Fruit fly (Drosophila melanogaster) whole organism, prepupa: ENCODE results near the gene CG4615.

ENCODE experiments used
- Blimp-1 ChIP-seq: fragments of 200-800 bp; sonication (Bioruptor generic); optimal IDR thresholded peaks from 3 replicates; lab custom pipeline; 2017; ENCODE audit warnings: missing biosample characterization, missing genetic modification characterization, mild to moderate bottlenecking, moderate library complexity, missing genetic modification reagents
- CG10631 ChIP-seq: fragments of 200-800 bp; sonication (Bioruptor generic); optimal IDR thresholded peaks from 2 replicates; lab custom pipeline; 2016; ENCODE audit warnings: missing biosample characterization, missing genetic modification characterization
- CG10669 ChIP-seq: fragments of 200-800 bp; sonication (Bioruptor generic); optimal IDR thresholded peaks from 3 replicates; lab custom pipeline; 2018; ENCODE audit warnings: missing biosample characterization, mild to moderate bottlenecking, missing genetic modification characterization, moderate library complexity
- CG11294 ChIP-seq: fragments of 200-800 bp; sonication (Bioruptor generic); IDR thresholded peaks from 2 replicates; pipeline ENCODE4 v1.3.6; 2022; ENCODE audit warnings: missing biosample characterization, missing genetic modification characterization
- CG1621 ChIP-seq: fragments of 200-800 bp; sonication (Bioruptor generic); optimal IDR thresholded peaks from 3 replicates; lab custom pipeline; 2018; ENCODE audit warnings: missing biosample characterization, mild to moderate bottlenecking, missing genetic modification characterization
- CG16779 ChIP-seq: fragments of 200-800 bp; sonication (Bioruptor generic); optimal IDR thresholded peaks from 3 replicates; lab custom pipeline; 2017; ENCODE audit warnings: missing biosample characterization, mild to moderate bottlenecking, missing genetic modification characterization
- CG3032 ChIP-seq: fragments of 200-800 bp; optimal IDR thresholded peaks from 2 replicates; lab custom pipeline; 2019; ENCODE audit warnings: missing biosample characterization, mild to moderate bottlenecking, missing genetic modification characterization, moderate library complexity
- CG32006 ChIP-seq: fragments of 200-800 bp; sonication (Bioruptor generic); optimal IDR thresholded peaks from 3 replicates; lab custom pipeline; 2017; ENCODE audit warnings: missing biosample characterization, mild to moderate bottlenecking, missing genetic modification characterization
- CG3919 ChIP-seq: fragments of 200-800 bp; sonication (Bioruptor generic); optimal IDR thresholded peaks from 3 replicates; lab custom pipeline; 2016; ENCODE audit warnings: missing biosample characterization, missing genetic modification characterization
- CG4318 ChIP-seq: fragments of 200-800 bp; sonication (Bioruptor generic); optimal IDR thresholded peaks from 3 replicates; lab custom pipeline; 2017; ENCODE audit warnings: missing biosample characterization, mild to moderate bottlenecking, missing genetic modification characterization
- CG6792 ChIP-seq: fragments of 200-800 bp; sonication (Bioruptor generic); optimal IDR thresholded peaks from 3 replicates; lab custom pipeline; 2016; ENCODE audit warnings: missing biosample characterization, missing genetic modification characterization
- CG6808 ChIP-seq: fragments of 200-800 bp; sonication (Bioruptor generic); optimal IDR thresholded peaks from 3 replicates; lab custom pipeline; 2017; ENCODE audit warnings: missing biosample characterization, missing genetic modification characterization, mild to moderate bottlenecking, moderate library complexity, missing genetic modification reagents
- CG7368 ChIP-seq: fragments of 200-800 bp; sonication (Bioruptor generic); optimal IDR thresholded peaks from 3 replicates; lab custom pipeline; 2016; ENCODE audit warnings: missing biosample characterization, missing genetic modification characterization
- CG8119 ChIP-seq: fragments of 200-800 bp; sonication (Bioruptor generic); IDR thresholded peaks from 3 replicates; pipeline ENCODE4 v1.3.6; 2022; ENCODE audit warnings: missing biosample characterization, missing genetic modification characterization
- CG8632 ChIP-seq: fragments of 200-800 bp; sonication (Bioruptor generic); optimal IDR thresholded peaks from 3 replicates; lab custom pipeline; 2016; ENCODE audit warnings: missing biosample characterization, missing genetic modification characterization
- CG9139 ChIP-seq: fragments of 200-800 bp; sonication (Bioruptor generic); optimal IDR thresholded peaks from 3 replicates; lab custom pipeline; 2017; ENCODE audit warnings: missing biosample characterization, mild to moderate bottlenecking, missing genetic modification characterization
- Eip75B ChIP-seq: fragments of 200-800 bp; sonication (Bioruptor generic); optimal IDR thresholded peaks from 3 replicates; lab custom pipeline; 2016; ENCODE audit warnings: missing biosample characterization, missing genetic modification characterization
- Eip78C ChIP-seq: fragments of 200-800 bp; sonication (Bioruptor generic); peaks from one replicate; lab custom pipeline; 2016; ENCODE audit warnings: missing biosample characterization, missing genetic modification characterization
- Ets21C ChIP-seq: fragments of 200-800 bp; sonication (Bioruptor generic); optimal IDR thresholded peaks from 3 replicates; lab custom pipeline; 2016; ENCODE audit warnings: missing biosample characterization, missing genetic modification characterization
- Ets96B ChIP-seq: fragments of 200-800 bp; optimal IDR thresholded peaks from 2 replicates; lab custom pipeline; 2019; ENCODE audit warnings: missing biosample characterization, mild to moderate bottlenecking, missing genetic modification characterization, moderate library complexity
- Hr38 ChIP-seq: sonication (Bioruptor generic); optimal IDR thresholded peaks from 2 replicates; lab custom pipeline; 2016; ENCODE audit warnings: missing biosample characterization, missing genetic modification characterization
- Hr39 ChIP-seq: fragments of 200-800 bp; sonication (Bioruptor generic); optimal IDR thresholded peaks from 2 replicates; lab custom pipeline; 2016; ENCODE audit warnings: missing biosample characterization, missing genetic modification characterization
- Met ChIP-seq: fragments of 200-800 bp; sonication (Bioruptor generic); optimal IDR thresholded peaks from 3 replicates; lab custom pipeline; 2016; ENCODE audit warnings: missing biosample characterization, missing genetic modification characterization
- OdsH ChIP-seq: fragments of 200-800 bp; sonication (Bioruptor generic); optimal IDR thresholded peaks from 3 replicates; lab custom pipeline; 2016; ENCODE audit warnings: missing biosample characterization, missing genetic modification characterization
- Smox ChIP-seq: fragments of 200-800 bp; sonication (Bioruptor generic); optimal IDR thresholded peaks from 3 replicates; lab custom pipeline; 2016; ENCODE audit warnings: missing biosample characterization, missing genetic modification characterization
- Sox102F ChIP-seq: fragments of 200-800 bp; sonication (Bioruptor generic); optimal IDR thresholded peaks from 2 replicates; lab custom pipeline; 2016; ENCODE audit warnings: missing biosample characterization, mild to moderate bottlenecking, missing genetic modification characterization
- Sox14 ChIP-seq: fragments of 200-800 bp; sonication (Bioruptor generic); optimal IDR thresholded peaks from 3 replicates; lab custom pipeline; 2016; ENCODE audit warnings: missing biosample characterization, missing genetic modification characterization
- achi ChIP-seq: fragments of 200-800 bp; sonication (Bioruptor generic); optimal IDR thresholded peaks from 3 replicates; lab custom pipeline; 2016; ENCODE audit warnings: missing biosample characterization, missing genetic modification characterization
- acj6 ChIP-seq: fragments of 200-800 bp; sonication (Bioruptor generic); optimal IDR thresholded peaks from 3 replicates; lab custom pipeline; 2016; ENCODE audit warnings: missing biosample characterization, missing genetic modification characterization
- dsx ChIP-seq: fragments of 200-800 bp; optimal IDR thresholded peaks from 3 replicates; lab custom pipeline; 2019; ENCODE audit warnings: missing biosample characterization, mild to moderate bottlenecking, missing genetic modification characterization, moderate library complexity; ENCODE audit not compliant: poor library complexity, severe bottlenecking
- eg ChIP-seq: fragments of 200-800 bp; sonication (Bioruptor generic); IDR thresholded peaks from 3 replicates; pipeline ENCODE4 v1.3.6; 2022; ENCODE audit warnings: missing biosample characterization, missing genetic modification characterization
- esn ChIP-seq: fragments of 200-800 bp; sonication (Bioruptor generic); optimal IDR thresholded peaks from 2 replicates; lab custom pipeline; 2016; ENCODE audit warnings: missing biosample characterization, mild to moderate bottlenecking, missing genetic modification characterization, moderate library complexity
- fd85E ChIP-seq: fragments of 200-800 bp; sonication (Bioruptor generic); optimal IDR thresholded peaks from 3 replicates; lab custom pipeline; 2016; ENCODE audit warnings: missing biosample characterization, missing genetic modification characterization
- fkh ChIP-seq: fragments of 200-800 bp; sonication (Bioruptor generic); optimal IDR thresholded peaks from 3 replicates; lab custom pipeline; 2017; ENCODE audit warnings: missing biosample characterization, mild to moderate bottlenecking, missing genetic modification characterization, moderate library complexity
- lz ChIP-seq: fragments of 200-800 bp; sonication (Bioruptor generic); optimal IDR thresholded peaks from 3 replicates; lab custom pipeline; 2016; ENCODE audit warnings: missing biosample characterization, missing genetic modification characterization
- pdm3 ChIP-seq: fragments of 200-800 bp; sonication (Bioruptor generic); optimal IDR thresholded peaks from 3 replicates; lab custom pipeline; 2016; ENCODE audit warnings: missing biosample characterization, missing genetic modification characterization
- salr ChIP-seq, 2 experiments: fragments of 200-800 bp; sonication (Bioruptor generic); optimal IDR thresholded peaks; 3 replicates each; lab custom pipeline; 2016 to 2018; ENCODE audit warnings: missing biosample characterization in 2 of 2, missing genetic modification characterization in 2 of 2, mild to moderate bottlenecking in 1 of 2
- spab ChIP-seq: fragments of 200-800 bp; sonication (Bioruptor generic); optimal IDR thresholded peaks from 2 replicates; lab custom pipeline; 2017; ENCODE audit warnings: missing biosample characterization, mild to moderate bottlenecking, missing genetic modification characterization, missing genetic modification reagents
- ss ChIP-seq, 2 experiments: fragments of 200-800 bp; sonication (Bioruptor generic); optimal IDR thresholded peaks; 2 replicates in 1 of 2; 3 replicates in 1 of 2; lab custom pipeline; 2017 to 2018; ENCODE audit warnings: mild to moderate bottlenecking in 2 of 2, missing biosample characterization in 2 of 2, missing genetic modification characterization in 2 of 2, moderate library complexity in 1 of 2
- svp ChIP-seq: fragments of 200-800 bp; sonication (Bioruptor generic); peaks from one replicate; lab custom pipeline; 2016; ENCODE audit warnings: missing biosample characterization, missing genetic modification characterization
- topi ChIP-seq: fragments of 200-800 bp; sonication (Bioruptor generic); optimal IDR thresholded peaks from 3 replicates; lab custom pipeline; 2016; ENCODE audit warnings: missing biosample characterization, missing genetic modification characterization

Gene CG4615

dm6 chrX:7137423-7137822 is 35.3 kb upstream of the CG4615 start, which contains the start of gene Cph:
Gene Cph (plus strand): TSS chrX:7137723.
- TF ChIP-seq svp, result peak; percentile 19
- TF ChIP-seq CG1621 (tag; lab: Kevin White, UChicago), result no peak

DNA sequence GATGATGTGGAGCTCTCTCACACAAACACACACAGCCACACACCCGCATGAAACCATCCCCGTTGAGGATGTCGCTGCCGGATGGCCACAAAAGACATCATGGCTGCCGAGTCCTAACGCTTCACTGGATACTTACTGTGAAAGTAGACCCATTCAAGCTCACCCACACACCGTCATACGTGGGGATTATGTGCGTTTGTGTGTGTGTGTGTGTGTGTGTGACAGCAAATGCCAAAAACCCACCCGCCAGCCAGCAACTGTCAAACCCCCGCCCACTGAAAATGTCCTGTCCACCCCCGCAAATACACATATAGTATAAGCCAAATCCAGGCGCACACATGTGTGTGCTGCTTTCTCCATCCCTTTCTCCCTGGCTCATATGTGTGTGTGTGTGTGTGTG is 22.4 kb upstream of the CG4615 start:
- TF ChIP-seq svp (peak; percentile 43), Blimp-1 (GFP tag; lab: Kevin White, UChicago) (no peak)
- TF ChIP-seq, all 60 proteins: peak for 1

DNA sequence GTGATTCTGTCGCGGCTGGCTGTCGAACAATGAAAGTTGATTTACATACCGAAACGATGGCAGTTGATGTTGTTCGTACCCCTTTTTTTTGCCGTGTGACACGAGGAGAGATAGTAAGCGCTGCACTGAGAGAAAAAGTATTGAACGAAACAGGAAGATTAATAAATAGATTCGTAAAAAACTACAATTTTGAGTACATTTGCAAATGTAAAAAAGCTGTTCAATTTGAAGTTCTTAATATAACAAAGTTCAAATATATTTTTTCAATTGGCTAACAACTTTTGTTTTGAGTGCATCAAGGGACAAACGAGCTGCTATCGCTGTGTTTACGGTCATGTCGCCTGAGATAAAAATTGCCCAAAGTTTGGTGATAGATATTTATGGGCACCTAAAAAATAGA is 19.9 kb upstream of the CG4615 start:
- TF ChIP-seq Eip78C (GFP tag; lab: Kevin White, UChicago), result peak; percentile 35
- TF ChIP-seq CG16779 (tag; lab: Kevin White, UChicago), result no peak
- TF ChIP-seq, all 60 proteins: peak for 1

DNA sequence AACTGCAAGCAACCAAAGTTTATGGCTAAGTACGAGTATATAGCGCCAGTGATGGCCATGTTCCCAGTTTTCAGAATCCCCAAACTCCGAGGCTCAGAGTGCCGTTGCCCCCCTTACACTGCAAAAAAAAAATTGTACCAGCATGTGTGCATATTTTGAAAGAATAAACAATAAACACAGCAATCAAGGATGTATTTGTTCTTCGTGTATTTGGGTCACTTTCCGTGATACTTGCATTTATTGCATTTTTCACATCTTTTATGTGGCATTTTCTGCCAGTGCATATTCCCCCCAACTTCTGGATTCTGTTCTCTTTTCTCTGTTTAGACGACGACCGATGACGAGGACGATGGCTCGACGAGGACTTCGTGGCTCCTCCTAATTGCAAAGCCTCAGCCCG is 18.1 kb upstream of the CG4615 start:
- TF ChIP-seq eg (GFP tag; lab: Robert Waterston, UW), result no peak
- TF ChIP-seq Smox, result peak; percentile 8
- peak in 1 of 2 experiments; percentile 34 for TF ChIP-seq ss (GFP tag; optimal IDR thresholded peaks at IDR 0.05; lab: Kevin White, UChicago)
- peak; percentile 16 for TF ChIP-seq CG32006 (GFP tag; lab: Kevin White, UChicago)
- TF ChIP-seq spab (GFP tag; lab: Kevin White, UChicago), result peak; percentile 7
- no peak for TF ChIP-seq achi (GFP tag; lab: Kevin White, UChicago)
- TF ChIP-seq CG6808, result peak; percentile 15
- TF ChIP-seq CG3919 (GFP tag; lab: Kevin White, UChicago), result no peak
- TF ChIP-seq CG10669 (GFP tag; lab: Kevin White, UChicago), result peak; percentile 33
- peak; percentile 50 for TF ChIP-seq Eip78C (GFP tag; lab: Kevin White, UChicago)
- TF ChIP-seq CG7368, result no peak
- peak; percentile 35 for TF ChIP-seq svp
- peak; percentile 39 for TF ChIP-seq CG3032
- TF ChIP-seq CG6792 (GFP tag; lab: Kevin White, UChicago), result no peak
- TF ChIP-seq Ets96B (tag; lab: Kevin White, UChicago), result peak; percentile 7
- TF ChIP-seq Sox102F (GFP tag; lab: Kevin White, UChicago), result no peak
- TF ChIP-seq CG10631, result peak; percentile 6
- TF ChIP-seq Eip75B (GFP tag; lab: Kevin White, UChicago), result peak; percentile 21
- no peak for TF ChIP-seq CG11294 (GFP tag; lab: Robert Waterston, UW)
- TF ChIP-seq Hr38 (GFP tag; lab: Kevin White, UChicago), result no peak
- no peak for TF ChIP-seq CG9139 (GFP tag; lab: Kevin White, UChicago)
- TF ChIP-seq pdm3 (GFP tag; lab: Kevin White, UChicago), result peak; percentile 23
- TF ChIP-seq Hr39 (GFP tag; lab: Kevin White, UChicago), result peak; percentile 4

- TF ChIP-seq Ets96B (tag; lab: Kevin White, UChicago) (peak; percentile 43), svp (peak; percentile 55), Smox (peak; percentile 1), OdsH (GFP tag; lab: Kevin White, UChicago) (no peak), CG32006 (GFP tag; lab: Kevin White, UChicago) (peak; percentile 14), CG6808 (peak; percentile 34), esn (GFP tag; lab: Kevin White, UChicago) (peak; percentile 20), Sox14 (GFP tag; lab: Kevin White, UChicago) (no peak), CG1621 (tag; lab: Kevin White, UChicago) (peak; percentile 3), CG11294 (GFP tag; lab: Robert Waterston, UW) (no peak), CG3919 (GFP tag; lab: Kevin White, UChicago) (no peak), acj6 (GFP tag; lab: Kevin White, UChicago) (peak; percentile 5), salr (GFP tag; optimal IDR thresholded peaks at IDR 0.05; lab: Kevin White, UChicago) (no peak), dsx (GFP tag; lab: Kevin White, UChicago) (peak; percentile 27), CG10631 (peak; percentile 9), ss (GFP tag; optimal IDR thresholded peaks at IDR 0.05; lab: Kevin White, UChicago) (peak in 1 of 2 experiments; percentile 31), Blimp-1 (GFP tag; lab: Kevin White, UChicago) (no peak), CG8632 (GFP tag; lab: Kevin White, UChicago) (peak; percentile 3), Met (GFP tag; lab: Kevin White, UChicago) (peak; percentile 26), CG16779 (tag; lab: Kevin White, UChicago) (no peak), Hr38 (GFP tag; lab: Kevin White, UChicago) (no peak), CG4318 (peak; percentile 21), fkh (GFP tag; lab: Kevin White, UChicago) (peak; percentile 11), Eip78C (GFP tag; lab: Kevin White, UChicago) (peak; percentile 76), topi (peak; percentile 14), lz (GFP tag; lab: Kevin White, UChicago) (peak; percentile 13), CG8119 (GFP tag; lab: Robert Waterston, UW) (no peak), Ets21C (GFP tag; lab: Kevin White, UChicago) (no peak), fd85E (GFP tag; lab: Kevin White, UChicago) (no peak), pdm3 (GFP tag; lab: Kevin White, UChicago) (no peak)
These were observed 15.6 kb upstream of the CG4615 start for dm6 chrX:7117729-7118128.
